Worm (Caenorhabditis elegans): ENCODE results near the gene cmk-1.

cmk-1 gene

DNA sequence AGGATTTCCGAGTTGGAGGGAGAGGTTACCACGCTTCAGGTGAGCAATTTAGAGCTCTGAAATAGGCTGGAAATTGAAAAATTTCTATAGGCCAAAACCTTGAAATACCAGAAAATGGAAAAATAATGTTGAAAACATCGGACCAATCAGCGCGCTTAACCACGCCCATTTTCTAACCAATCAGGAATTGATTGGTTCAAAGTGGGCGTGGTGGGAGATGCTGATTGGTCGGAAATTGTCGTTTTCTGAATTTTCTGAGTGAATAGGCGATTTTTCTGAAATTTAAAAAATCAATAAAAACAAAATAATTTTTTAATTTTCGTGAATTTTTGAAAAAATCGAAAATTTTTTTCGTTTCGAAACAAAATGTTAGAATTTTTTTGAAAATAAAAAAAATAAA is 36.7 kb downstream of the cmk-1 start:
- TF ChIP-seq nfya-1 (tag; optimal IDR thresholded peaks at IDR 0.05; ENCODE audit: insufficient read depth) (peak; percentile 99), elt-3 (tag; optimal IDR thresholded peaks at IDR 0.05) (no peak)

DNA sequence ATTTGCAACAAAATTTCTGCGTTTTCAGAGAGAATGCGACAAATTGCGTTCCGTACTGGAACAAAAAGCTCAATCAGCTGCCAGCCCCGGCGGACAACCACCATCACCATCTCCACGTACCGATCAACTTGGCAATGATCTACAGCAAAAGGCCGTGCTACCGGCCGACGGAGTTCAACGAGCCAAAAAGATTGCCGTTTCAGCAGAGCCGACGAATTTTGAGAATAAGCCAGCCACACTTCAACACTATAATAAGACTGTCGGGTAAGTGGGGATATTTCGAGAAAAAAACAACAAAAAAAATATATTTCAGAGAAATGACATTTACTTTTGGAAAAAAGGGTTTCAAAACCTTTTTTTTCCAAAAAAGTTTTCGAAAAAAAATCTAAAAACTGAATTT is 38.4 kb downstream of the cmk-1 start:
- TF ChIP-seq ceh-9 (tag; optimal IDR thresholded peaks at IDR 0.05) = no peak
- TF ChIP-seq snpc-4 (tag; optimal IDR thresholded peaks at IDR 0.05) = no peak
- TF ChIP-seq egl-27 (tag; optimal IDR thresholded peaks at IDR 0.05) = no peak
- TF ChIP-seq jun-1 (tag; optimal IDR thresholded peaks at IDR 0.05) = no peak
- no peak for TF ChIP-seq mdl-1 (tag; optimal IDR thresholded peaks at IDR 0.05)
- TF ChIP-seq nfya-1 (tag; optimal IDR thresholded peaks at IDR 0.05; ENCODE audit: insufficient read depth) = no peak
- TF ChIP-seq ceh-28 (tag; optimal IDR thresholded peaks at IDR 0.05) = no peak
- no peak for TF ChIP-seq unc-39 (tag; optimal IDR thresholded peaks at IDR 0.05)
- no peak for TF ChIP-seq ceh-16 (tag; optimal IDR thresholded peaks at IDR 0.05)
- no peak for TF ChIP-seq nhr-43 (tag; optimal IDR thresholded peaks at IDR 0.05; ENCODE audit: poor library complexity, severe bottlenecking)
- TF ChIP-seq sea-2 (GFP tag; optimal IDR thresholded peaks at IDR 0.05) = no peak
- TF ChIP-seq ZK546.5 (tag; optimal IDR thresholded peaks at IDR 0.05) = no peak
- no peak for TF ChIP-seq skn-1 (tag; optimal IDR thresholded peaks at IDR 0.05)
- TF ChIP-seq pqm-1 (tag; optimal IDR thresholded peaks at IDR 0.05) = no peak
- TF ChIP-seq nhr-76 (tag; optimal IDR thresholded peaks at IDR 0.05) = no peak
- TF ChIP-seq nhr-23 (tag; optimal IDR thresholded peaks at IDR 0.05) = no peak
- no peak for TF ChIP-seq egl-5 (tag; optimal IDR thresholded peaks at IDR 0.05)
- TF ChIP-seq nhr-25 (tag; optimal IDR thresholded peaks at IDR 0.05) = no peak
- TF ChIP-seq nhr-77 (tag; optimal IDR thresholded peaks at IDR 0.05) = no peak

DNA sequence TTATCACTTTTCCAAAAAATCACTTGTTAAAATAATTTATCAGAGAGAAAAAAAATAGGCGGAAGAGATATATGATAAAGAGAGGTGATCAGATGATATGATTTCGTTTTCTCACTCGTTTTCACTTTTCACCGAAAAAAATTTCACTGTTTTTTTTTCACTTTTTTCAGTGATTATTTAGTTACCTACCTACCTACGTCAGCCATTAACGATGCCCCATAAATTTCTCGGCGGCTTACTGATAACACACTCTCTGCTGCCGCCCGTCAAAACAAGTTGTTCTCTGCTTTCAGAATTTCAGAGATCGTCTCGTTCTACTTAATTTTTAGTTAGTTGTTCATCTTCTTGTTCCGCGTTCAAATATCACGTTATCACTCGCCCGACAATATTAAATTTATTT is 42.6 kb downstream of the cmk-1 start:
- TF ChIP-seq jun-1 (tag; optimal IDR thresholded peaks at IDR 0.05) (no peak), nhr-28 (tag; optimal IDR thresholded peaks at IDR 0.05) (no peak), ceh-16 (tag; optimal IDR thresholded peaks at IDR 0.05) (no peak), eor-1 (tag; optimal IDR thresholded peaks at IDR 0.05) (no peak), pqm-1 (tag; optimal IDR thresholded peaks at IDR 0.05) (peak; percentile 3), lsy-12 (tag; optimal IDR thresholded peaks at IDR 0.05) (peak; percentile 34), pha-4 (tag; optimal IDR thresholded peaks at IDR 0.05) (no peak), ztf-4 (tag; optimal IDR thresholded peaks at IDR 0.05) (no peak), mml-1 (tag; optimal IDR thresholded peaks at IDR 0.05) (peak; percentile 12), elt-2 (tag; optimal IDR thresholded peaks at IDR 0.05) (peak; percentile 31)

DNA sequence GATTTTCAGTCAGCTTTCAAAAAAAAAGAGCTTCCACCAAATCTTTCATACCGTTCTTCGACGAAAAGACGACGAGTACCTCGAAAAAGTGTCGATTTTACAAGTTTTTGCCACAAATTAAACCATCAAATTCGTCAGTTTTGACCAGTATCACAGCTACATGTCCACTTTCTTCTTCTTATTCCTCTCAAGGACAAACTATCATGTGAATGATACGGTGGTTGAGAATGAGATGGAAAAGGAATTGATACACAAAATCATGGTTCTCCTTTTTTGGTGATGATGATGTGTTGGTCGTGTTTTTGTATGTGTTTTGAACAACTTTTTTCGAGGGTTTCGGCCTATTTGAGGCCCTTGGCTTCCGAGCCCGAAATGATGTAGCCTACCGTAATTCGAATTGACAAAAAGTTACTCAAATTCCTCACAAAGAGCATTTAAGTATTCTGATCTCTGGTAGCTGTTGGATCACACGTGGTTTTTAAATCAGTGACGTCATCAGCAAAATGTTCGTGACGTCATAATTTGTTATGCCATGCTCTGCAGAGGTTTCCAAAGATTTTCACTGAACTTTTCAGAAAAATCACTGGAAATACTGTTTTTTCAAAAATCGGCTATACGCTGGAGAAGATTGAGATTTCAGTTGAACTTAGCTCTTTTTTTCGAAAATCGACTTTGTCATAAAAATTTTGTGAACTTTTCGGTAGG is 43.8 kb downstream of the cmk-1 start:
- TF ChIP-seq mdl-1 (tag; optimal IDR thresholded peaks at IDR 0.05) (no peak), ztf-4 (tag; optimal IDR thresholded peaks at IDR 0.05) (no peak), sea-2 (GFP tag; optimal IDR thresholded peaks at IDR 0.05) (no peak), unc-39 (tag; optimal IDR thresholded peaks at IDR 0.05) (no peak), nhr-25 (tag; optimal IDR thresholded peaks at IDR 0.05) (peak; percentile 59), egl-27 (tag; optimal IDR thresholded peaks at IDR 0.05) (no peak), lin-15B (tag; optimal IDR thresholded peaks at IDR 0.05) (no peak)

DNA sequence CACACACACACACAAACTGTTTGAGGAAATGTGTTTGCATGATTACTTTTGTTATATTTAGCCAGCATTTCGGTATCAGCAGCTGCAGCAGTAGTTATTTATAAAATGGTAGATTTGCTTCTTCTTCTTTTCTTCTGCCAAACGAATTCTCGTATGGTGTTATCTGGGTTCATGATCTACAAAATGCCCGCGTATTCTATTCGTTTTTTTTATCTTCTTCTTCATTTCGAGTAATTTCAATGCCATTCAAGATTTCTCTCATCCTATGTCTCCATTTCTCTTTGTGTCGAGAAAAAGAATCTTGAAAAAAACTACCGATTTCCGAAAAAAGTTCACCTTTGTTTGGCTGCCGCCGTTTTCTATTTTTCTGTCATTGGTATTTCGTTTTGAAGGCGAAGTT is 44.7 kb downstream of the cmk-1 start:
- TF ChIP-seq ceh-16 (tag; optimal IDR thresholded peaks at IDR 0.05) (no peak), nhr-25 (tag; optimal IDR thresholded peaks at IDR 0.05) (peak; percentile 33), ceh-9 (tag; optimal IDR thresholded peaks at IDR 0.05) (no peak), eor-1 (tag; optimal IDR thresholded peaks at IDR 0.05) (no peak), daf-12 (tag; optimal IDR thresholded peaks at IDR 0.05) (no peak), pha-4 (tag; optimal IDR thresholded peaks at IDR 0.05) (no peak), egl-27 (tag; optimal IDR thresholded peaks at IDR 0.05) (no peak), elt-1 (tag; optimal IDR thresholded peaks at IDR 0.05) (peak; percentile 77)

DNA sequence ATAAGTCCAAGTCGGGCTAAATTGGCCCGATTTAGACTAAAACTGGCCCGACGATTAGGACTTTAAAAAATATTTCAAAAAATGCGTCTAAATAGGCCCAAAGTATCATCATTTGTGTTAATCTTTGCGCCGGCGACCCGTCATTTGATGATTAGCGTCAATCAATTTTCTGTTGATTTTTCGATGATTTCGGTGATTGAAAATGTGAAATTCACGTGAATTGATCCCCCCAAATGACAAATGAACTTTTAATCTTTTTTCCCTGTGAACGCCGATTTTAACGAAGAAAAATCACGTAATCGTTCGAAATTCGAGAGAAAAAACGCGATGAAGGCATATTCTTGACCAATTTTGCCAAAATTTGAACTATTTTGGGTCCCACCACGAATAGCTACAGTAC is 47.8 kb downstream of the cmk-1 start:
- TF ChIP-seq mml-1 (tag; optimal IDR thresholded peaks at IDR 0.05) = no peak
- TF ChIP-seq nhr-43 (tag; optimal IDR thresholded peaks at IDR 0.05; ENCODE audit: poor library complexity, severe bottlenecking) = peak; percentile 9

Measured in whole organism, L3 larva.